Worm (Caenorhabditis elegans) whole organism, late embryonic: ENCODE measurements around the gene srlf-11.

Source experiments
- C08G9.2 ChIP-seq: sonication (generic microtip); optimal IDR thresholded peaks from 2 replicates; lab custom pipeline; 2016; ENCODE audit warnings: mild to moderate bottlenecking, missing genetic modification characterization, moderate library complexity, missing compliant biosample characterization
- C38D4.7 ChIP-seq: fragments of 200-800 bp; sonication (Bioruptor generic); optimal IDR thresholded peaks from 2 replicates; lab custom pipeline; 2018; ENCODE audit warnings: mild to moderate bottlenecking, missing genetic modification characterization, moderate library complexity, missing compliant biosample characterization
- F13H6.1 ChIP-seq: sonication (generic microtip); optimal IDR thresholded peaks from 2 replicates; lab custom pipeline; 2016; ENCODE audit warnings: missing genetic modification characterization, missing compliant biosample characterization
- K02D7.2 ChIP-seq: sonication (generic microtip); optimal IDR thresholded peaks from 2 replicates; lab custom pipeline; 2017; ENCODE audit warnings: mild to moderate bottlenecking, missing genetic modification characterization, missing compliant biosample characterization
- ama-1 ChIP-seq: fragments of 150-350 bp; optimal IDR thresholded peaks from 2 replicates; lab custom pipeline; 2014
- ceh-18 ChIP-seq: sonication (generic microtip); optimal IDR thresholded peaks from 2 replicates; lab custom pipeline; 2016; ENCODE audit warnings: missing genetic modification characterization, missing compliant biosample characterization
- ceh-19 ChIP-seq: fragments of 200-800 bp; sonication (Bioruptor generic); optimal IDR thresholded peaks from 2 replicates; lab custom pipeline; 2018; ENCODE audit warnings: mild to moderate bottlenecking, missing genetic modification characterization, missing compliant biosample characterization
- ceh-22 ChIP-seq: sonication (generic microtip); optimal IDR thresholded peaks from 2 replicates; lab custom pipeline; 2017; ENCODE audit warnings: missing biosample characterization, missing genetic modification characterization
- ceh-30 ChIP-seq: fragments of 150-350 bp; optimal IDR thresholded peaks from 2 replicates; lab custom pipeline; 2014; ENCODE audit warnings: missing biosample characterization, missing genetic modification characterization
- ceh-31 ChIP-seq: sonication (generic microtip); optimal IDR thresholded peaks from 2 replicates; lab custom pipeline; 2016; ENCODE audit warnings: missing genetic modification characterization, missing compliant biosample characterization
- ceh-34 ChIP-seq: sonication (generic microtip); optimal IDR thresholded peaks from 2 replicates; lab custom pipeline; 2016; ENCODE audit warnings: mild to moderate bottlenecking, missing genetic modification characterization, missing compliant biosample characterization
- ceh-45 ChIP-seq: fragments of 200-800 bp; sonication (Bioruptor generic); IDR thresholded peaks from 2 replicates; pipeline ENCODE4 v1.3.6; 2022; ENCODE audit warnings: missing genetic modification reagents, missing genetic modification characterization, missing compliant biosample characterization
- ceh-9 ChIP-seq: sonication (generic microtip); optimal IDR thresholded peaks from 2 replicates; lab custom pipeline; 2016; ENCODE audit warnings: mild to moderate bottlenecking, missing genetic modification characterization, inconsistent platforms, missing compliant biosample characterization
- elt-4 ChIP-seq: sonication (generic microtip); optimal IDR thresholded peaks from 2 replicates; lab custom pipeline; 2016; ENCODE audit warnings: missing genetic modification characterization, missing compliant biosample characterization
- ets-4 ChIP-seq: sonication (generic microtip); optimal IDR thresholded peaks from 2 replicates; lab custom pipeline; 2016; ENCODE audit warnings: missing genetic modification characterization, missing compliant biosample characterization
- eyg-1 ChIP-seq: sonication (generic microtip); optimal IDR thresholded peaks from 2 replicates; lab custom pipeline; 2016; ENCODE audit warnings: missing genotype, missing genetic modification characterization, missing compliant biosample characterization
- fax-1 ChIP-seq: sonication (generic microtip); optimal IDR thresholded peaks from 2 replicates; lab custom pipeline; 2016; ENCODE audit warnings: missing genotype, missing genetic modification characterization, missing compliant biosample characterization
- hlh-13 ChIP-seq: fragments of 200-800 bp; sonication (Bioruptor generic); optimal IDR thresholded peaks from 2 replicates; lab custom pipeline; 2018; ENCODE audit warnings: mild to moderate bottlenecking, missing genetic modification characterization, missing compliant biosample characterization
- hlh-30 ChIP-seq: sonication (generic microtip); optimal IDR thresholded peaks from 2 replicates; lab custom pipeline; 2017; ENCODE audit warnings: antibody characterized with exemption, missing genetic modification characterization, missing compliant biosample characterization; ENCODE audit not compliant: insufficient read depth
- hlh-6 ChIP-seq: sonication (generic microtip); optimal IDR thresholded peaks from 2 replicates; lab custom pipeline; 2016; ENCODE audit warnings: missing genotype, missing genetic modification characterization, missing compliant biosample characterization
- hlh-8 ChIP-seq: sonication (generic microtip); optimal IDR thresholded peaks from 2 replicates; lab custom pipeline; 2016; ENCODE audit warnings: missing genotype, missing genetic modification characterization, missing compliant biosample characterization
- madf-2 ChIP-seq: sonication (generic microtip); optimal IDR thresholded peaks from 2 replicates; lab custom pipeline; 2017; ENCODE audit warnings: missing genetic modification characterization, missing compliant biosample characterization
- nfya-1 ChIP-seq: sonication (generic microtip); optimal IDR thresholded peaks from 2 replicates; lab custom pipeline; 2017; ENCODE audit warnings: missing genetic modification characterization, mild to moderate bottlenecking, missing compliant biosample characterization, antibody characterized with exemption, moderate library complexity
- nhr-232 ChIP-seq: sonication (generic microtip); optimal IDR thresholded peaks from 2 replicates; lab custom pipeline; 2016; ENCODE audit warnings: missing genetic modification characterization, missing compliant biosample characterization
- pax-1 ChIP-seq: fragments of 150-350 bp; optimal IDR thresholded peaks from 2 replicates; lab custom pipeline; 2014; ENCODE audit warnings: missing biosample characterization, missing genetic modification characterization
- pros-1 ChIP-seq: fragments of 150-350 bp; optimal IDR thresholded peaks from 2 replicates; lab custom pipeline; 2014; ENCODE audit warnings: missing biosample characterization, missing genetic modification reagents, missing genetic modification characterization
- ref-2 ChIP-seq: sonication (generic microtip); optimal IDR thresholded peaks from 2 replicates; lab custom pipeline; 2016; ENCODE audit warnings: missing genetic modification characterization, missing compliant biosample characterization
- rnt-1 ChIP-seq: sonication (generic microtip); optimal IDR thresholded peaks from 2 replicates; lab custom pipeline; 2016; ENCODE audit warnings: missing genetic modification characterization, missing compliant biosample characterization
- sdc-2 ChIP-seq: sonication (generic microtip); optimal IDR thresholded peaks from 2 replicates; lab custom pipeline; 2016; ENCODE audit warnings: missing genotype, missing genetic modification characterization, missing compliant biosample characterization
- sox-2 ChIP-seq: fragments of 200-800 bp; sonication (Bioruptor generic); IDR thresholded peaks from 2 replicates; pipeline ENCODE4 v1.3.6; 2022; ENCODE audit warnings: missing genetic modification reagents, missing genetic modification characterization, missing compliant biosample characterization
- syd-9 ChIP-seq: sonication (generic microtip); optimal IDR thresholded peaks from 2 replicates; lab custom pipeline; 2016; ENCODE audit warnings: mild to moderate bottlenecking, missing genetic modification characterization, moderate library complexity, missing compliant biosample characterization
- tbx-2 ChIP-seq: sonication (generic microtip); optimal IDR thresholded peaks from 2 replicates; lab custom pipeline; 2016; ENCODE audit warnings: missing genetic modification characterization, missing compliant biosample characterization
- unc-3 ChIP-seq, 2 experiments: fragments of 200-800 bp in 1 of 2; sonication (Bioruptor generic) in 1 of 2; sonication (generic microtip) in 1 of 2; conservative IDR thresholded peaks in 1 of 2; optimal IDR thresholded peaks in 1 of 2; 2 replicates each; pipeline versions ENCODE4 v1.3.6 to Lab custom; 2016 to 2022; ENCODE audit warnings: missing compliant biosample characterization in 2 of 2, missing genetic modification characterization in 2 of 2, missing genetic modification reagents in 1 of 2
- unc-42 ChIP-seq: sonication (generic microtip); optimal IDR thresholded peaks from 2 replicates; lab custom pipeline; 2016; ENCODE audit warnings: missing genotype, missing genetic modification characterization, missing compliant biosample characterization
- unc-55 ChIP-seq: sonication (generic microtip); optimal IDR thresholded peaks from 2 replicates; lab custom pipeline; 2017; ENCODE audit warnings: missing biosample characterization, missing genetic modification reagents, missing genetic modification characterization
- zip-5 ChIP-seq: sonication (generic microtip); optimal IDR thresholded peaks from 2 replicates; lab custom pipeline; 2016; ENCODE audit warnings: missing genetic modification characterization, missing compliant biosample characterization

The srlf-11 gene

DNA sequence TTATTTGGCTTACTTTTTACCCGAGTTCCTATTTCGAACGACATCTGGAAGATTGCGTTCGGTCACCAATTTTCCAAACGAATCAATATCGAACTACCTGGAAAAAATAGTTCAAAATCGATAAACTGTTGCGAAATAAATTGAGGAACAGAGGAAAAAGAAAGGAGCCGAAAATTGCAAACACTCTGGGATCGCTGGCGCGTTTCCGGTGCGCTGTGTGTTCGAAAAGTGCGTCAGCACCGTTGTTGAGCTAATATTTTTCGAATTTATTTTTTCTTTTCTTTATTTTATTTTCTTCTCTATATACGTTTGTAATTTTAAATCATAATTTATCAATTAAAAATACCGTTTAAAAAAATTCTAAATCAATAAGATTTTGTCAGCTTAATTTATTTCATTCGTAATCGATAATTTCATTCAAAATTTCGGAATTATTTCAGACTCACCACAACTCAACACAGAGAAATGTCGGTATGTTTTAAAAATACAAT, 47.3 kb upstream of the srlf-11 start, which contains the start of the genes dnc-1 and lsm-7 (continued):
- TF ChIP-seq ceh-9 (no peak), madf-2 (tag; lab: Kevin White, UChicago) (no peak), C38D4.7 (GFP tag; lab: Kevin White, UChicago) (no peak), ceh-19 (no peak), F13H6.1 (tag; lab: Kevin White, UChicago) (no peak), eyg-1 (tag; lab: Kevin White, UChicago) (no peak), hlh-30 (tag; lab: Kevin White, UChicago) (no peak), unc-3 (GFP tag; conservative IDR thresholded peaks at IDR 0.05; lab: Robert Waterston, UW) (no peak), unc-3 (tag; optimal IDR thresholded peaks at IDR 0.05; lab: Kevin White, UChicago) (no peak), nfya-1 (peak; percentile 32)
- TF ChIP-seq, all 69 proteins: peak for 8

DNA sequence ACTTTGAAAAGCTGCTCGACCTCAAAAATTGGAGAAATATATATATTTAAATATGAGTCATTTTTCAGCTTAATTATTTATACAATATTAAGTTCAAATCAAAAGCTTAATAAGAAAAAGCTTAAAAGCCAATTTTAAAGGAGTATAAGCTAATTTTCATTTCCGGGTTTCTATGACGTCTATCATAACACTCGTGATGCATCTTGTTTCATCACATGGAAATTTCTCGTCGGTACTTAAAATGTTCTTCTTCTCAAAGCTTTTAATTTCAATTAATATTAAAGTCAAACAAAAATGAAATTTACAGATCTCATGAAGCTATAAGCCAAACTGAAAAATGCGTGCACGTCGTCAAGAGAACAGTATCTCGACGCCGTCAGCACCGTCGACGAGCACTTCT, 34.0 kb upstream of the srlf-11 start, which contains the start of gene rbr-2:
Gene rbr-2 (plus strand): TSS at position 301 of the 400 bp plus-strand sequence.
- TF ChIP-seq hlh-13 (no peak), hlh-8 (no peak), ceh-9 (no peak), pros-1 (no peak), rnt-1 (tag; lab: Kevin White, UChicago) (no peak), eyg-1 (tag; lab: Kevin White, UChicago) (no peak), ceh-18 (tag; lab: Kevin White, UChicago) (no peak), nhr-232 (tag; lab: Kevin White, UChicago) (no peak), zip-5 (tag; lab: Kevin White, UChicago) (no peak), ceh-45 (GFP tag; lab: Robert Waterston, UW) (no peak), sox-2 (GFP tag; lab: Robert Waterston, UW) (no peak), hlh-6 (tag; lab: Kevin White, UChicago) (no peak), sdc-2 (no peak), ceh-22 (no peak), hlh-30 (tag; lab: Kevin White, UChicago) (no peak), ceh-30 (tag; lab: Kevin White, UChicago) (no peak)

DNA sequence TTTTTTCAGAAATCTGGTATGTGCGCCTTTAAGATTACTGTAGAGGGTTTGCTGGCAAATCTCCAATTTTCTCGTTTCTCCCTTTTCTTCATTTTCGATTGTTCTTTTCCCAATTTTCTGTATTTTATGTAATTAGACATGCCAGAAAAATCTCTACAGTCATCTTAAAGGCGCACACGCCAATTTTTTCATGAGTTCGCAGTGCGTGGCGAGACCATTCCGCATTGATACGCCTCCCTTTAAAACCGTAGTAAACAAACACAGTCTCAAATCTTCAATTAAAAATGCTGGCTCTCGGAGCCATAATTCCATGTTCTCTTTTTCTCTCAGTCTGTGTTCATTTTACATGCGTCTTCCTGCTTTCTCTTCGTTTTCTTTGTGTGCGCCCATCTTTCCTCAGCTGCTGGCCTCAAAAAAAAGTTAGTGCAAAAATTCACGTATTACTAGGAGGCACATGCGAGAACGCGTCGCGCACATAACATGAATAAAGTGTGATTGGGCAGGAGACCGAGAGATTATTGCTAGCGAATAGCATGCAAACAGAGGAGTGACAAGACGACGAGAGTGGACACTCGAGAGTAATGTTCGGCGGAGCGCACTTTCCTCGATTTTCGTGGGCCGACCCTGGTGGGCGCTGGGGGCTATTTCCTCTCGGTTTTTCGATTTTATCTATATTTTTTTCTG, 33.2 kb upstream of the srlf-11 start:
- TF ChIP-seq fax-1 (no peak), hlh-13 (no peak), C08G9.2 (no peak), unc-55 (GFP tag; lab: Kevin White, UChicago) (peak; percentile 72), hlh-30 (tag; lab: Kevin White, UChicago) (peak; percentile 80), ceh-34 (peak; percentile 66), pros-1 (no peak), hlh-6 (tag; lab: Kevin White, UChicago) (no peak), ceh-19 (peak; percentile 10), nfya-1 (peak; percentile 69), ref-2 (tag; lab: Kevin White, UChicago) (peak; percentile 56), ceh-18 (tag; lab: Kevin White, UChicago) (peak; percentile 77), unc-42 (peak; percentile 51), tbx-2 (tag; lab: Kevin White, UChicago) (peak; percentile 49), syd-9 (tag; lab: Kevin White, UChicago) (no peak), sox-2 (GFP tag; lab: Robert Waterston, UW) (no peak), rnt-1 (tag; lab: Kevin White, UChicago) (peak; percentile 2), pax-1 (peak; percentile 29), ceh-31 (tag; lab: Kevin White, UChicago) (peak; percentile 80), F13H6.1 (tag; lab: Kevin White, UChicago) (peak; percentile 6)

DNA sequence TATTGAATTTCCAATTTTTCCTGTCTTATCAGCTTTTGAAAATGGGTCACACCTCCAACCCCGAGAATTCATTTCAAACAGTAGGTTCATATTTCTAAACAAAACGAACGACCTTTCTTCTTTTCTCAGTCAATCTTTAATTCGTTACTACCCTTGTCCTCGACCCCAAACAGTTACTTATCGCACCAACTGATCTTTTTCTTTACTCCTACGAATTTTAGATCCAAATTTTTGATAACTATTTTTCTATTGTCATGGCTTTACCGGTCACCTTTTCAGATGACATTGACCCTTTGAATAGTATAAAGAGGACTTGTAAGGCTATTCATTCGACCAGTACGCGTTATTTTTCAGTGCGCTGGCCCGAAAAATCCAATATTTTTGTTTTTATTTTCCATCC, 30.3 kb upstream of the srlf-11 start:
- no peak for TF ChIP-seq K02D7.2 (tag; lab: Kevin White, UChicago)
- TF ChIP-seq ama-1 (lab: Kevin White, UChicago), result no peak
- TF ChIP-seq sox-2 (GFP tag; lab: Robert Waterston, UW), result no peak
- TF ChIP-seq fax-1, result no peak
- TF ChIP-seq pros-1, result no peak
- no peak for TF ChIP-seq elt-4 (tag; lab: Kevin White, UChicago)
- TF ChIP-seq ets-4, result no peak
- no peak for TF ChIP-seq F13H6.1 (tag; lab: Kevin White, UChicago)
- TF ChIP-seq, all 69 proteins: peak for 0
